Worm (Caenorhabditis elegans) whole organism, L4 larva: ENCODE results near the gene B0198.3.

Source experiments
- F10B5.3 ChIP-seq: sonication (generic microtip); optimal IDR thresholded peaks from 2 replicates; lab custom pipeline; 2016; ENCODE audit warnings: mild to moderate bottlenecking, missing genetic modification characterization, missing compliant biosample characterization
- F26F4.8 ChIP-seq: fragments of 200-800 bp; sonication (Bioruptor generic); conservative IDR thresholded peaks from 2 replicates; pipeline ENCODE4 v1.3.6; 2022; ENCODE audit warnings: missing genetic modification characterization, missing compliant biosample characterization
- F37D6.2 ChIP-seq: sonication (generic microtip); optimal IDR thresholded peaks from 2 replicates; lab custom pipeline; 2016; ENCODE audit warnings: mild to moderate bottlenecking, missing genetic modification characterization, missing compliant biosample characterization
- F44E2.7 ChIP-seq: fragments of 200-800 bp; sonication (Bioruptor generic); IDR thresholded peaks from 2 replicates; pipeline ENCODE4 v2.1.2; 2022; ENCODE audit warnings: missing genetic modification characterization, missing compliant biosample characterization
- F49E8.2 ChIP-seq: sonication (generic microtip); optimal IDR thresholded peaks from 2 replicates; lab custom pipeline; 2016; ENCODE audit warnings: missing compliant biosample characterization, mild to moderate bottlenecking, missing genetic modification characterization, borderline replicate concordance
- T20F7.1 ChIP-seq: fragments of 200-800 bp; sonication (Bioruptor generic); optimal IDR thresholded peaks from 2 replicates; lab custom pipeline; 2018; ENCODE audit warnings: mild to moderate bottlenecking, missing genetic modification characterization, missing compliant biosample characterization
- T26A8.4 ChIP-seq: fragments of 200-800 bp; sonication (Bioruptor generic); IDR thresholded peaks from 2 replicates; pipeline ENCODE4 v1.3.6; 2022; ENCODE audit warnings: missing genetic modification characterization, missing compliant biosample characterization
- Y105C5A.15 ChIP-seq: fragments of 200-800 bp; sonication (Bioruptor generic); IDR thresholded peaks from 2 replicates; pipeline ENCODE4 v1.3.6; 2022; ENCODE audit warnings: missing genetic modification characterization, missing compliant biosample characterization
- Y48G9A.11 ChIP-seq: fragments of 200-800 bp; sonication (Bioruptor generic); IDR thresholded peaks from 2 replicates; pipeline ENCODE4 v1.3.6; 2022; ENCODE audit warnings: missing genetic modification reagents, missing genetic modification characterization, missing compliant biosample characterization
- Y75B8A.6 ChIP-seq: fragments of 200-800 bp; sonication (Bioruptor generic); IDR thresholded peaks from 2 replicates; pipeline ENCODE4 v1.3.6; 2022; ENCODE audit warnings: missing genetic modification reagents, missing genetic modification characterization, missing compliant biosample characterization
- attf-4 ChIP-seq: sonication (generic microtip); optimal IDR thresholded peaks from 3 replicates; lab custom pipeline; 2017; ENCODE audit warnings: missing biosample characterization, missing genetic modification characterization
- ceh-20 ChIP-seq: fragments of 200-800 bp; sonication (Bioruptor generic); IDR thresholded peaks from 2 replicates; pipeline ENCODE4 v1.3.6; 2022; ENCODE audit warnings: missing genetic modification reagents, missing genetic modification characterization, missing compliant biosample characterization
- ceh-32 ChIP-seq: sonication (generic microtip); optimal IDR thresholded peaks from 2 replicates; lab custom pipeline; 2016; ENCODE audit warnings: mild to moderate bottlenecking, missing genetic modification characterization, missing compliant biosample characterization; ENCODE audit not compliant: poor library complexity
- ceh-62 ChIP-seq: sonication (generic microtip); optimal IDR thresholded peaks from 2 replicates; lab custom pipeline; 2017; ENCODE audit warnings: missing biosample characterization, missing genetic modification characterization
- daf-8 ChIP-seq: fragments of 200-800 bp; sonication (Bioruptor generic); IDR thresholded peaks from 2 replicates; pipeline ENCODE4 v1.3.6; 2022; ENCODE audit warnings: missing genetic modification characterization, missing compliant biosample characterization
- dmd-6 ChIP-seq: fragments of 200-800 bp; sonication (Bioruptor generic); IDR thresholded peaks from 2 replicates; pipeline ENCODE4 v1.3.6; 2022; ENCODE audit warnings: missing genetic modification reagents, missing genetic modification characterization, missing compliant biosample characterization
- dmd-8 ChIP-seq: fragments of 200-800 bp; sonication (Bioruptor generic); IDR thresholded peaks from 2 replicates; pipeline ENCODE4 v1.3.6; 2022; ENCODE audit warnings: missing genetic modification characterization, missing compliant biosample characterization
- dve-1 ChIP-seq: sonication (generic microtip); optimal IDR thresholded peaks from 2 replicates; lab custom pipeline; 2017; ENCODE audit warnings: antibody characterized with exemption, mild to moderate bottlenecking, missing genetic modification characterization, missing compliant biosample characterization; ENCODE audit not compliant: insufficient read depth
- fkh-10 ChIP-seq: fragments of 150-350 bp; optimal IDR thresholded peaks from 2 replicates; lab custom pipeline; 2014; ENCODE audit warnings: missing biosample characterization, missing genetic modification reagents, missing genetic modification characterization
- fos-1 ChIP-seq: fragments of 150-350 bp; optimal IDR thresholded peaks from 2 replicates; lab custom pipeline; 2014; ENCODE audit warnings: missing biosample characterization, missing genetic modification characterization
- hmg-1.1 ChIP-seq: fragments of 200-800 bp; sonication (Bioruptor generic); IDR thresholded peaks from 2 replicates; pipeline ENCODE4 v1.3.6; 2022; ENCODE audit warnings: missing genetic modification reagents, missing genetic modification characterization, missing compliant biosample characterization
- lin-39 ChIP-seq: fragments of 150-350 bp; optimal IDR thresholded peaks from 2 replicates; lab custom pipeline; 2014; ENCODE audit warnings: missing biosample characterization, missing genetic modification reagents, missing genetic modification characterization
- lir-3 ChIP-seq: sonication (generic microtip); optimal IDR thresholded peaks from 2 replicates; lab custom pipeline; 2016; ENCODE audit warnings: mild to moderate bottlenecking, missing genetic modification characterization, missing compliant biosample characterization
- nhr-102 ChIP-seq: sonication (generic microtip); optimal IDR thresholded peaks from 2 replicates; lab custom pipeline; 2016; ENCODE audit warnings: mild to moderate bottlenecking, missing genetic modification characterization, moderate library complexity, missing compliant biosample characterization
- nhr-11 ChIP-seq: fragments of 150-350 bp; optimal IDR thresholded peaks from 2 replicates; lab custom pipeline; 2014; ENCODE audit warnings: missing biosample characterization, missing genetic modification characterization
- nhr-237 ChIP-seq: sonication (generic microtip); optimal IDR thresholded peaks from 2 replicates; lab custom pipeline; 2017; ENCODE audit warnings: missing biosample characterization, missing genetic modification characterization
- nhr-41 ChIP-seq: fragments of 200-800 bp; sonication (Bioruptor generic); IDR thresholded peaks from 2 replicates; pipeline ENCODE4 v1.3.6; 2022; ENCODE audit warnings: missing genetic modification reagents, missing genetic modification characterization, missing compliant biosample characterization
- nhr-6 ChIP-seq: fragments of 150-350 bp; optimal IDR thresholded peaks from 2 replicates; lab custom pipeline; 2014; ENCODE audit warnings: missing biosample characterization, missing genetic modification characterization
- nhr-76 ChIP-seq: fragments of 150-350 bp; optimal IDR thresholded peaks from 2 replicates; lab custom pipeline; 2014; ENCODE audit warnings: missing biosample characterization, missing genetic modification characterization
- pha-4 ChIP-seq, 2 experiments: fragments of 150-350 bp in 1 of 2; fragments of 200-800 bp in 1 of 2; sonication (Bioruptor generic) in 1 of 2; IDR thresholded peaks in 1 of 2; optimal IDR thresholded peaks in 1 of 2; 2 replicates each; pipeline versions ENCODE4 v1.3.6 to Lab custom; 2014 to 2022; ENCODE audit warnings: missing genetic modification characterization in 2 of 2, missing genetic modification reagents in 2 of 2, missing biosample characterization in 1 of 2, missing compliant biosample characterization in 1 of 2
- php-3 ChIP-seq: fragments of 200-800 bp; sonication (Bioruptor generic); IDR thresholded peaks from 2 replicates; pipeline ENCODE4 v1.3.6; 2022; ENCODE audit warnings: missing genetic modification reagents, missing genetic modification characterization, missing compliant biosample characterization
- saeg-2 ChIP-seq: fragments of 200-800 bp; sonication (Bioruptor generic); IDR thresholded peaks from 2 replicates; pipeline ENCODE4 v1.3.6; 2022; ENCODE audit warnings: missing genetic modification reagents, missing genetic modification characterization, missing compliant biosample characterization
- spr-3 ChIP-seq: fragments of 200-800 bp; sonication (Bioruptor generic); optimal IDR thresholded peaks from 2 replicates; lab custom pipeline; 2018; ENCODE audit warnings: mild to moderate bottlenecking, missing genetic modification characterization, missing compliant biosample characterization
- tag-97 ChIP-seq: fragments of 200-800 bp; sonication (Bioruptor generic); IDR thresholded peaks from 2 replicates; pipeline ENCODE4 v1.3.6; 2022; ENCODE audit warnings: missing genetic modification characterization, missing compliant biosample characterization
- unc-130 ChIP-seq: sonication (generic microtip); optimal IDR thresholded peaks from 2 replicates; lab custom pipeline; 2016; ENCODE audit warnings: missing genetic modification reagents, missing genetic modification characterization, missing compliant biosample characterization
- unc-39 ChIP-seq: sonication (generic microtip); optimal IDR thresholded peaks from 2 replicates; lab custom pipeline; 2017; ENCODE audit warnings: missing biosample characterization, missing genetic modification characterization
- unc-62 ChIP-seq, 3 experiments: fragments of 150-350 bp in 1 of 3; sonication (generic microtip); optimal IDR thresholded peaks in 2 of 3; peaks in 1 of 3; 1 replicate in 1 of 3; 2 replicates in 2 of 3; lab custom pipeline; 2014 to 2017; ENCODE audit warnings: missing biosample characterization in 3 of 3, missing genetic modification characterization in 3 of 3, missing genetic modification reagents in 3 of 3, missing genotype in 1 of 3
- vab-7 ChIP-seq: fragments of 200-800 bp; sonication (Bioruptor generic); IDR thresholded peaks from 2 replicates; pipeline ENCODE4 v1.3.6; 2022; ENCODE audit warnings: missing genetic modification reagents, missing genetic modification characterization, missing compliant biosample characterization
- zip-2 ChIP-seq: fragments of 150-350 bp; optimal IDR thresholded peaks from 2 replicates; lab custom pipeline; 2014; ENCODE audit warnings: missing biosample characterization, missing genetic modification characterization
- ztf-11 ChIP-seq: fragments of 150-350 bp; optimal IDR thresholded peaks from 2 replicates; lab custom pipeline; 2014; ENCODE audit warnings: missing biosample characterization, missing genetic modification characterization

The B0198.3 gene

DNA sequence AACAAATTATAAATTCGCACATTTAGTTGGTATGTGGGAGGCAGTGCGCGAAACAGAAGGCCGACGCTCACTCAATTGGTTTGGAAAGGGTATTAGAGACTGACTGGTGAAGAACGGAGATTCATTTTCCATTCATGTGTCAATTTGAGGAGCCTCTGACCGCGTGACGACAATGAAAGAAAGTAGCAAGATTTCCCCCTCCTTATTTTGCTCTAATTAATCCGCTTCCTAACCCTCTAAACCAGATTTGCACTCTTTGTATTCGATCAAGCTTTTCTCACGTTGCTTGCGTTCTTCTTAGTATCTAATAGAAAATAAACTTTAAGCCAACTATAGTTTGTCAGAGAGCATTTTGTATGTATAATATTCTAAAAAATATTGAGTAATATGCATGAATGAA, 20.8 kb downstream of the B0198.3 start:
- TF ChIP-seq Y105C5A.15 (GFP tag; lab: Robert Waterston, UW) (no peak), nhr-102 (no peak)

DNA sequence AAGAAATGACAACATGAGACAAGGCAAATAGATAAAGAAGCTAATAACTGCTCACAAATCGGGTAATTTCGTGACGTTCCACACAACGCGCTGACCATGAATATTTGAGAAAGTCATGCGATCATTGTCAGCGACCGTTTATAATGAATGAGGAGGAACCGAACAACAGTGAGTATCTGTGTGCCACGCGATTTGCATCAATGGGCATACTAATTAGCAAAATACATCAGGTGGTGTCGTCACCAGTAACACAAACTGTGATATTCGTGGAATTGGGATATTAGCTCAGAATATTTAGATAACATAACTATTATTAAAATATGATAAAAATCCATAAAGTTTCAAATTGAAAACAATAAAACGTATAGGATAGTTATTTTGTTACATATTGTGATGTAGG, 22.2 kb downstream of the B0198.3 start:
- TF ChIP-seq dve-1 (tag; lab: Kevin White, UChicago), result no peak
- TF ChIP-seq ztf-11 (tag; lab: Kevin White, UChicago), result no peak
- no peak for TF ChIP-seq tag-97 (GFP tag; lab: Robert Waterston, UW)
- no peak for TF ChIP-seq F10B5.3 (tag; lab: Kevin White, UChicago)
- no peak for TF ChIP-seq php-3 (GFP tag; lab: Robert Waterston, UW)
- no peak for TF ChIP-seq hmg-1.1 (GFP tag; lab: Robert Waterston, UW)
- no peak for TF ChIP-seq nhr-6
- no peak for TF ChIP-seq daf-8 (GFP tag; lab: Robert Waterston, UW)
- TF ChIP-seq lir-3, result no peak
- TF ChIP-seq, all 104 proteins: peak for 0

DNA sequence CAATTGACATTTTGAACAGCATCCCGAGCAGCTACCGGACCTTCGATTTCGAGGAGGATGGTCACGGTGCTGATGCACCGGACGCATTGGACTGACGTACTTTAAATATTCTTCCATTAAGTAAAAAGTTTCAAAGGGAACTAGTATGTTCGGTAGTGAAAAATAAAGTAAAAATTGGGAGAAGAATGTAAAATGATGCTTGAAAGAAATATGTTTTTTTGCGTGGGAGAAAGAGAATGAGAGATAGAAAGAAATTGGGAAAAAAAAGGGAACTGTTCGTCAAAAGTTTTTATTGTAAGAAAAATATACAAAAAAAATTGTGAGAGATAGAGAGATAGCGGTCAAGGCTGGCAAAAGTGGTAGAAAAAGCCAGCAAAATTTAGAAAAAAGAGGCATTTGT, 22.9 kb downstream of the B0198.3 start, which contains the start of gene tsp-20:
TSS of gene tsp-20 (minus strand) at position 101 of the 400 bp plus-strand sequence.
- TF ChIP-seq spr-3 (GFP tag; lab: Kevin White, UChicago), result no peak
- TF ChIP-seq ceh-20 (GFP tag; lab: Robert Waterston, UW), result no peak
- TF ChIP-seq nhr-41 (GFP tag; lab: Robert Waterston, UW), result no peak
- no peak for TF ChIP-seq lir-3
- TF ChIP-seq Y75B8A.6 (GFP tag; lab: Robert Waterston, UW), result no peak
- no peak for TF ChIP-seq fos-1
- no peak for TF ChIP-seq ceh-32 (tag; lab: Kevin White, UChicago)
- no peak for TF ChIP-seq F26F4.8 (GFP tag; lab: Robert Waterston, UW)
- no peak for TF ChIP-seq unc-130 (GFP tag; lab: Kevin White, UChicago)
- no peak for TF ChIP-seq saeg-2 (GFP tag; lab: Robert Waterston, UW)

DNA sequence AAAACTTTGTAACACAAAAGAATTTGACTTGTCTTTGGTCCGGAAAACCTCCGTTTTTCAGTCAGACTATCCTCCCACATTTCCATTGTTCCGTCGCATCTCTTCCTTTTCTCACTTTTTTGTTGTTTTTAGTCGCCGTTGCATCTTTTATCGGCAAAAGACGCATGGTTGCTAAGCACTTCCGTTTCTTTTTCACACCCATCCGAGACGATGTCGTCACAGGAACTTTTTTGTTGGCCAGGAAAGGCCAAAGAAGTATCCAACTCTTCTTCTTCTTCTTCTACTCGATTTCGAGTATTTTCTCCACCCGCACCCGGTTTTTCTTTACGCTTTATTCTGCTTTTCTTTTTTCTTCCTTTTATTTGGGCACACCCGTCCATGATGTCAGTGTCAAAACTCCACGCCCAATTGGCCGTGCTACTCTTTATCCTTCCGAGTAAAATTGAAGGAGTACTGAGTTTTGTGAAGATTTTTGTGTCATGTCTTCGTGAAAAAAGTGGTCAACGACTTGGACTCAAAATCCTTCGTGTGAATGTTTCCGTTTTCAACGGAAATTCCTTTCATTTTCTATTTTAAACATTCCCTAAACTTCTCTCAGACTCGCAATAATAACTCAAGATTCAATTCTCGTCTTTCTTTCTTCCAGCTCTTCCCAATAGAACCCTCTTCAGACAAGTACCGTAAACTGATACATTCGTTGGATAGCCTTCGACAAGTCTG, 31.6 kb downstream of the B0198.3 start, which contains the start of gene B0198.2:
TSS of gene B0198.2 (plus strand) at position 670 of the 720 bp plus-strand sequence.
- TF ChIP-seq dve-1 (tag; lab: Kevin White, UChicago), result no peak
- TF ChIP-seq fkh-10, result peak; percentile 67

DNA sequence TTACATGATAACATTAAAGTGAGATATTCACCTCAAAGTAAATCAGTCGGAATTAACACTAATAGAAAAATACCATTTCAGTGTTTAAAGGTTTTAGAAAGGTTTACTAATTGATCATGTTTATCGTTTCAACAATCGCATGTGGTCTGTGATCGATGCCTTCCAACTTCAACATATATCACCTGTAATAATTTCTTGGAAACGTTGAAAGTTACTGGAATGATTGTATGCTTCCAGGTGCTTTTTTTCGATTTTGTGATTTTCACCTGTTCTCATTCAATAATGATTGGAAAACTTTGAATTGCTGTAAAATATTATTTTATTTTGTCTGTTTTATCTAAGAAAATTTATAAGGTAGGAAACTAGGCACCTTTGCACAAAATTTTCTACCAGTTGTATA, 34.4 kb downstream of the B0198.3 start:
- TF ChIP-seq attf-4 (tag; lab: Kevin White, UChicago) (no peak), lin-39 (tag; lab: Kevin White, UChicago) (no peak), Y48G9A.11 (GFP tag; lab: Robert Waterston, UW) (no peak), unc-62 (GFP tag; optimal IDR thresholded peaks at IDR 0.05 in 1 of 2; lab: Kevin White, UChicago) (peak in 1 of 2 experiments; percentile 27), unc-62 (tag; optimal IDR thresholded peaks at IDR 0.05; lab: Kevin White, UChicago) (no peak), T26A8.4 (GFP tag; lab: Robert Waterston, UW) (no peak)

DNA sequence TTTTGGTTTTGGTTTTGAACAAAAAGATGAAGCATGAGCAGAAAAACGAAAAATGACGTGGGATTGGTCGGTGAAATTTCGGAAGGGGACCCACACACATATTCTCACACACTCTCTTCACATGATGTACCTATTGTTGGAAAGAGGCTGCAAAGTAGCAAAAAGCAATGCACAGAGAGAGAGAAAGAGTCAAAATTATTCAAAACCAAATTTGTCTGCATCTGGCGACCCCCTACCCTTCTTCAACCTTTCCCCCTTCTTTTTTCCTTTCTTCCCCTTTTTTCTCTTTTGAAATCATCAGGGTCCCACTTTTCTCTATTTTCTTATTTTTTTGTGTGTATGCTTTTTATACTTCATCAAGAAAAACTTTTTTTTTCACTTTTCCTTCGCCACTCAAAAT, 35.4 kb downstream of the B0198.3 start:
- TF ChIP-seq dmd-8 (GFP tag; lab: Robert Waterston, UW), result no peak
- TF ChIP-seq nhr-237, result no peak
- no peak for TF ChIP-seq fos-1
- no peak for TF ChIP-seq zip-2 (tag; lab: Kevin White, UChicago)
- no peak for TF ChIP-seq unc-39 (tag; lab: Kevin White, UChicago)
- TF ChIP-seq fkh-10, result peak; percentile 36
- no peak for TF ChIP-seq ceh-62 (tag; lab: Kevin White, UChicago)
- TF ChIP-seq T20F7.1 (GFP tag; lab: Kevin White, UChicago), result no peak
- no peak for TF ChIP-seq nhr-76 (tag; lab: Kevin White, UChicago)
- no peak for TF ChIP-seq nhr-11 (tag; lab: Kevin White, UChicago)
- TF ChIP-seq F44E2.7 (GFP tag; lab: Robert Waterston, UW), result 0 out of 2 replicates have a peak, but pooled peaks have one; percentile 16
- TF ChIP-seq dmd-6 (GFP tag; lab: Robert Waterston, UW), result 0 out of 2 replicates have a peak, but pooled peaks have one; percentile 18
- no peak for TF ChIP-seq lir-3
- TF ChIP-seq php-3 (GFP tag; lab: Robert Waterston, UW), result no peak
- no peak for TF ChIP-seq pha-4 (GFP tag; IDR thresholded peaks at IDR 0.05; lab: Robert Waterston, UW)
- TF ChIP-seq pha-4 (tag; optimal IDR thresholded peaks at IDR 0.05; lab: Kevin White, UChicago), result no peak
- no peak for TF ChIP-seq F37D6.2 (tag; lab: Kevin White, UChicago)
- no peak for TF ChIP-seq vab-7 (GFP tag; lab: Robert Waterston, UW)
- no peak for TF ChIP-seq F49E8.2
